Fruit fly (Drosophila melanogaster) whole organism, embryonic: ENCODE results near the gene CG42237.

Experiments used
- Abd-B ChIP-seq: fragments of 200-800 bp; sonication (Bioruptor generic); optimal IDR thresholded peaks from 2 replicates; lab custom pipeline; 2018; ENCODE audit warnings: missing biosample characterization, mild to moderate bottlenecking, missing genetic modification characterization, moderate library complexity
- B-H2 ChIP-seq: fragments of 200-800 bp; sonication (Bioruptor generic); optimal IDR thresholded peaks from 2 replicates; lab custom pipeline; 2018; ENCODE audit warnings: missing biosample characterization, mild to moderate bottlenecking, missing genetic modification characterization
- Blimp-1 ChIP-seq: fragments of 200-800 bp; sonication (Bioruptor generic); optimal IDR thresholded peaks from 3 replicates; lab custom pipeline; 2018; ENCODE audit warnings: missing biosample characterization, missing genetic modification characterization, mild to moderate bottlenecking, moderate library complexity, missing genetic modification reagents
- CG10543 ChIP-seq: fragments of 200-800 bp; sonication (Bioruptor generic); optimal IDR thresholded peaks from 3 replicates; lab custom pipeline; 2017; ENCODE audit warnings: missing biosample characterization, mild to moderate bottlenecking, missing genetic modification characterization, moderate library complexity
- CG11093 ChIP-seq: fragments of 200-800 bp; sonication (Bioruptor generic); IDR thresholded peaks from 3 replicates; pipeline ENCODE4 v1.3.6; 2022; ENCODE audit warnings: missing biosample characterization, missing genetic modification characterization
- CG12659 ChIP-seq: fragments of 200-800 bp; sonication (Bioruptor generic); optimal IDR thresholded peaks from 3 replicates; lab custom pipeline; 2017; ENCODE audit warnings: mild to moderate bottlenecking, missing biosample characterization, missing genetic modification reagents, missing genetic modification characterization
- CG13775 ChIP-seq: fragments of 200-800 bp; sonication (Bioruptor generic); optimal IDR thresholded peaks from 3 replicates; lab custom pipeline; 2017; ENCODE audit warnings: missing biosample characterization, mild to moderate bottlenecking, missing genetic modification characterization
- CG13894 ChIP-seq: fragments of 200-800 bp; sonication (Bioruptor generic); optimal IDR thresholded peaks from 3 replicates; lab custom pipeline; 2018; ENCODE audit warnings: missing biosample characterization, mild to moderate bottlenecking, missing genetic modification characterization, moderate library complexity
- CG14667 ChIP-seq: fragments of 200-800 bp; sonication (Bioruptor generic); IDR thresholded peaks from 2 replicates; pipeline ENCODE4 v1.3.6; 2022; ENCODE audit warnings: missing biosample characterization, missing genetic modification characterization
- CG15479 ChIP-seq: fragments of 200-800 bp; sonication (Bioruptor generic); optimal IDR thresholded peaks from 3 replicates; lab custom pipeline; 2019; ENCODE audit warnings: missing biosample characterization, mild to moderate bottlenecking, missing genetic modification characterization, moderate library complexity
- CG16813 ChIP-seq: fragments of 200-800 bp; sonication (Bioruptor generic); IDR thresholded peaks from 3 replicates; pipeline ENCODE4 v1.3.6; 2022; ENCODE audit warnings: missing biosample characterization, missing genetic modification characterization; ENCODE audit not compliant: partially characterized antibody
- CG17328 ChIP-seq: fragments of 200-800 bp; sonication (Bioruptor generic); IDR thresholded peaks from 2 replicates; pipeline ENCODE4 v1.3.6; 2022; ENCODE audit warnings: missing biosample characterization, missing genetic modification characterization
- CG2199 ChIP-seq: fragments of 200-800 bp; sonication (Bioruptor generic); IDR thresholded peaks from 3 replicates; pipeline ENCODE4 v1.3.6; 2022; ENCODE audit warnings: missing biosample characterization, missing genetic modification characterization
- CG2889 ChIP-seq: fragments of 200-800 bp; sonication (Bioruptor generic); IDR thresholded peaks from 3 replicates; pipeline ENCODE4 v1.3.6; 2022; ENCODE audit warnings: missing biosample characterization, missing genetic modification characterization
- CG31388 ChIP-seq: fragments of 200-800 bp; sonication (Bioruptor generic); optimal IDR thresholded peaks from 2 replicates; lab custom pipeline; 2016; ENCODE audit warnings: missing biosample characterization, missing genetic modification characterization
- CG6791 ChIP-seq: fragments of 200-800 bp; sonication (Bioruptor generic); IDR thresholded peaks from 3 replicates; pipeline ENCODE4 v1.3.6; 2022; ENCODE audit warnings: missing biosample characterization, missing genetic modification characterization; ENCODE audit not compliant: partially characterized antibody
- CG7372 ChIP-seq: fragments of 200-800 bp; sonication (Bioruptor generic); IDR thresholded peaks from 2 replicates; pipeline ENCODE4 v1.3.6; 2022; ENCODE audit warnings: missing biosample characterization, missing genetic modification characterization
- Camta ChIP-seq: fragments of 200-800 bp; sonication (Bioruptor generic); optimal IDR thresholded peaks from 2 replicates; lab custom pipeline; 2016; ENCODE audit warnings: missing biosample characterization, missing genetic modification characterization
- Dad ChIP-seq: fragments of 200-800 bp; sonication (Bioruptor generic); optimal IDR thresholded peaks from 3 replicates; lab custom pipeline; 2016; ENCODE audit warnings: missing biosample characterization, missing genetic modification characterization
- Drgx ChIP-seq: fragments of 200-800 bp; sonication (Bioruptor generic); IDR thresholded peaks from 2 replicates; pipeline ENCODE4 v1.3.6; 2022; ENCODE audit warnings: missing biosample characterization, missing genetic modification characterization
- HHEX ChIP-seq: fragments of 200-800 bp; sonication (Bioruptor generic); optimal IDR thresholded peaks from 3 replicates; lab custom pipeline; 2017; ENCODE audit warnings: missing biosample characterization, mild to moderate bottlenecking, missing genetic modification characterization, missing genetic modification reagents
- Hand ChIP-seq: fragments of 200-800 bp; sonication (Bioruptor generic); optimal IDR thresholded peaks from 2 replicates; lab custom pipeline; 2017; ENCODE audit warnings: mild to moderate bottlenecking, missing biosample characterization, missing genetic modification reagents, missing genetic modification characterization
- MTF-1 ChIP-seq: fragments of 200-800 bp; sonication (Bioruptor generic); optimal IDR thresholded peaks from 2 replicates; lab custom pipeline; 2018; ENCODE audit warnings: missing biosample characterization, mild to moderate bottlenecking, missing genetic modification characterization, borderline replicate concordance
- Nf-YB ChIP-seq: fragments of 200-800 bp; sonication (Bioruptor generic); optimal IDR thresholded peaks from 3 replicates; lab custom pipeline; 2019; ENCODE audit warnings: missing biosample characterization, mild to moderate bottlenecking, missing genetic modification characterization, moderate library complexity
- Taf1 ChIP-seq: fragments of 200-800 bp; sonication (Bioruptor generic); IDR thresholded peaks from 2 replicates; pipeline ENCODE4 v1.3.6; 2022; ENCODE audit warnings: missing biosample characterization, missing genetic modification characterization
- amos ChIP-seq: fragments of 200-800 bp; sonication (Bioruptor generic); IDR thresholded peaks from 2 replicates; pipeline ENCODE4 v1.3.6; 2022; ENCODE audit warnings: missing biosample characterization, missing genetic modification characterization; ENCODE audit not compliant: partially characterized antibody
- bbx ChIP-seq: fragments of 200-800 bp; sonication (Bioruptor generic); IDR thresholded peaks from 2 replicates; pipeline ENCODE4 v1.3.6; 2022; ENCODE audit warnings: missing biosample characterization, missing genetic modification characterization; ENCODE audit not compliant: partially characterized antibody
- bowl ChIP-seq: fragments of 200-800 bp; sonication (Bioruptor generic); IDR thresholded peaks from 2 replicates; pipeline ENCODE4 v1.3.6; 2022; ENCODE audit warnings: missing biosample characterization, missing genetic modification characterization
- corto ChIP-seq: fragments of 200-800 bp; sonication (Bioruptor generic); optimal IDR thresholded peaks from 2 replicates; lab custom pipeline; 2016; ENCODE audit warnings: missing biosample characterization, mild to moderate bottlenecking, missing genetic modification characterization, moderate library complexity
- crol ChIP-seq: fragments of 200-800 bp; sonication (Bioruptor generic); IDR thresholded peaks from 2 replicates; pipeline ENCODE4 v1.3.6; 2022; ENCODE audit warnings: missing biosample characterization, missing genetic modification characterization
- disco-r ChIP-seq: fragments of 200-800 bp; sonication (Bioruptor generic); optimal IDR thresholded peaks from 2 replicates; lab custom pipeline; 2016; ENCODE audit warnings: missing biosample characterization, missing genetic modification characterization
- ems ChIP-seq: fragments of 200-800 bp; sonication (Bioruptor generic); optimal IDR thresholded peaks from 3 replicates; lab custom pipeline; 2016; ENCODE audit warnings: missing biosample characterization, missing genetic modification characterization
- esg ChIP-seq: fragments of 200-800 bp; sonication (Bioruptor generic); conservative IDR thresholded peaks from 2 replicates; pipeline ENCODE4 v1.3.6; 2022; ENCODE audit warnings: missing biosample characterization, missing genetic modification characterization
- fu2 ChIP-seq: fragments of 200-800 bp; sonication (Bioruptor generic); optimal IDR thresholded peaks from 2 replicates; lab custom pipeline; 2016; ENCODE audit warnings: missing biosample characterization, missing genetic modification characterization
- gsb ChIP-seq: fragments of 200-800 bp; sonication (Bioruptor generic); IDR thresholded peaks from 2 replicates; pipeline ENCODE4 v1.3.6; 2022; ENCODE audit warnings: missing biosample characterization, missing genetic modification characterization
- jumu ChIP-seq: fragments of 200-800 bp; sonication (Bioruptor generic); optimal IDR thresholded peaks from 3 replicates; lab custom pipeline; 2016; ENCODE audit warnings: missing biosample characterization, missing genetic modification characterization
- knrl ChIP-seq: fragments of 200-800 bp; sonication (Bioruptor generic); IDR thresholded peaks from 3 replicates; pipeline ENCODE4 v1.3.6; 2022; ENCODE audit warnings: missing biosample characterization, missing genetic modification characterization; ENCODE audit not compliant: partially characterized antibody
- lab ChIP-seq: fragments of 200-800 bp; sonication (Bioruptor generic); optimal IDR thresholded peaks from 3 replicates; lab custom pipeline; 2017; ENCODE audit warnings: missing biosample characterization, missing genetic modification characterization, mild to moderate bottlenecking, moderate library complexity, missing genetic modification reagents
- luna ChIP-seq: fragments of 200-800 bp; sonication (Bioruptor generic); optimal IDR thresholded peaks from 2 replicates; lab custom pipeline; 2016; ENCODE audit warnings: missing biosample characterization, missing genetic modification characterization
- nau ChIP-seq: fragments of 200-800 bp; sonication (Bioruptor generic); optimal IDR thresholded peaks from 3 replicates; lab custom pipeline; 2017; ENCODE audit warnings: missing biosample characterization, mild to moderate bottlenecking, missing genetic modification characterization, missing genetic modification reagents
- nerfin-1 ChIP-seq: fragments of 200-800 bp; sonication (Bioruptor generic); optimal IDR thresholded peaks from 3 replicates; lab custom pipeline; 2019; ENCODE audit warnings: missing biosample characterization, mild to moderate bottlenecking, missing genetic modification characterization, moderate library complexity
- p53 ChIP-seq: fragments of 200-800 bp; sonication (Bioruptor generic); optimal IDR thresholded peaks from 2 replicates; lab custom pipeline; 2016; ENCODE audit warnings: missing biosample characterization, missing genetic modification characterization
- schlank ChIP-seq: fragments of 200-800 bp; sonication (Bioruptor generic); optimal IDR thresholded peaks from 2 replicates; lab custom pipeline; 2018; ENCODE audit warnings: missing biosample characterization, mild to moderate bottlenecking, missing genetic modification characterization
- shn ChIP-seq: fragments of 200-800 bp; sonication (Bioruptor generic); optimal IDR thresholded peaks from 3 replicates; lab custom pipeline; 2016; ENCODE audit warnings: missing biosample characterization, missing genetic modification characterization
- stwl ChIP-seq: fragments of 200-800 bp; sonication (Bioruptor generic); optimal IDR thresholded peaks from 3 replicates; lab custom pipeline; 2018; ENCODE audit warnings: missing biosample characterization, mild to moderate bottlenecking, missing genetic modification characterization, moderate library complexity
- tap ChIP-seq: fragments of 200-800 bp; optimal IDR thresholded peaks from 3 replicates; lab custom pipeline; 2019; ENCODE audit warnings: missing biosample characterization, mild to moderate bottlenecking, missing genetic modification characterization, moderate library complexity
- tll ChIP-seq, 2 experiments: fragments of 200-800 bp in 1 of 2; fragments of >200 bp in 1 of 2; sonication (Bioruptor generic) in 1 of 2; optimal IDR thresholded peaks; 2 replicates each; lab custom pipeline; 2017 to 2019; ENCODE audit warnings: missing biosample characterization in 2 of 2, missing genetic modification characterization in 2 of 2, mild to moderate bottlenecking in 1 of 2, moderate library complexity in 1 of 2
- unc-4 ChIP-seq: fragments of 200-800 bp; sonication (Bioruptor generic); IDR thresholded peaks from 2 replicates; pipeline ENCODE4 v1.3.6; 2022; ENCODE audit warnings: missing biosample characterization, missing genetic modification characterization; ENCODE audit not compliant: partially characterized antibody
- unpg ChIP-seq: fragments of 200-800 bp; sonication (Bioruptor generic); optimal IDR thresholded peaks from 3 replicates; lab custom pipeline; 2018; ENCODE audit warnings: missing biosample characterization, mild to moderate bottlenecking, missing genetic modification characterization, moderate library complexity
- yki ChIP-seq: fragments of >200 bp; optimal IDR thresholded peaks from 3 replicates; lab custom pipeline; 2018

CG42237 gene

DNA sequence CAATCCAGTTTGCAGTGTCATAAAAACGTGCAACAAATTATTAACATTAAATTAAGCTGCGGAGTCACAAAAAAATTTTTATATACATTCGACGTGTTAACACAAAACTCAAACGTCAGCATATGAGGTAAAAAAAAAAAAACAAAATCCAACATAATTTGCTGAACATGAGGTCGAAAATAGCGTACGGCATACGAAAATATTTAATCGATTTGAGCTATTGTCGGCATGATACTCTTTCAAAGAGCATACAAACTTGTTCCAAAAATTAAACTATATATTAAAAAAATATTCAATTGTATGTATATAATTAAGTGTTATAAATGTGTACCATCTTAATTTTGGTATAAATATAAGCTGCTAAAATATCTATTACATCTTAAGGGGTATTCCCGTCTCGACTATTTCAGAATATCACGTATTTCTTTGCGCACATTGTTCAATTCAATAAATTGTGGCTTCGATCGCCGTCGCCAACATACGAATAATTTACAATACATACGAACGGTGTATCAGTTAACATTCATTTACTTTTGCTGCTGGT lies 5.3 kb upstream of the CG42237 start:
- TF ChIP-seq Dad (GFP tag; lab: Kevin White, UChicago) (no peak), Camta (no peak), ems (GFP tag; lab: Kevin White, UChicago) (no peak), CG14667 (GFP tag; lab: Robert Waterston, UW) (no peak), Blimp-1 (GFP tag; lab: Kevin White, UChicago) (peak; percentile 44), unpg (GFP tag; lab: Kevin White, UChicago) (peak; percentile 71), stwl (tag; lab: Kevin White, UChicago) (no peak), CG10543 (no peak), yki (lab: Kevin White, UChicago) (no peak), nerfin-1 (no peak), crol (GFP tag; lab: Robert Waterston, UW) (no peak), Abd-B (GFP tag; lab: Kevin White, UChicago) (peak; percentile 35), CG2199 (GFP tag; lab: Robert Waterston, UW) (no peak), CG7372 (0 out of 2 replicates have a peak, but pooled peaks have one; percentile 22), CG12659 (GFP tag; lab: Kevin White, UChicago) (peak; percentile 39), CG16813 (no peak), nau (no peak), CG17328 (GFP tag; lab: Robert Waterston, UW) (no peak), unc-4 (GFP tag; lab: Robert Waterston, UW) (no peak), CG11093 (GFP tag; lab: Robert Waterston, UW) (no peak), CG31388 (GFP tag; lab: Kevin White, UChicago) (no peak), jumu (GFP tag; lab: Kevin White, UChicago) (no peak), Nf-YB (GFP tag; lab: Kevin White, UChicago) (no peak), tll (GFP tag; optimal IDR thresholded peaks at IDR 0.05; lab: Kevin White, UChicago) (no peak), Drgx (no peak), MTF-1 (GFP tag; lab: Kevin White, UChicago) (no peak), shn (no peak), Hand (GFP tag; lab: Kevin White, UChicago) (no peak), B-H2 (no peak), knrl (GFP tag; lab: Robert Waterston, UW) (no peak), bowl (no peak), amos (GFP tag; lab: Robert Waterston, UW) (no peak), HHEX (GFP tag; lab: Kevin White, UChicago) (peak; percentile 37), fu2 (no peak), CG15479 (no peak), Taf1 (GFP tag; lab: Robert Waterston, UW) (no peak), CG13894 (tag; lab: Kevin White, UChicago) (no peak), disco-r (GFP tag; lab: Kevin White, UChicago) (no peak), gsb (GFP tag; lab: Robert Waterston, UW) (0 out of 2 replicates have a peak, but pooled peaks have one; percentile 11), luna (GFP tag; lab: Kevin White, UChicago) (no peak), lab (GFP tag; lab: Kevin White, UChicago) (peak; percentile 71), schlank (tag; lab: Kevin White, UChicago) (no peak), corto (GFP tag; lab: Kevin White, UChicago) (no peak), bbx (GFP tag; lab: Robert Waterston, UW) (no peak), p53 (GFP tag; lab: Kevin White, UChicago) (no peak), CG2889 (no peak), CG6791 (GFP tag; lab: Robert Waterston, UW) (no peak), esg (GFP tag; lab: Robert Waterston, UW) (peak; percentile 57), CG13775 (GFP tag; lab: Kevin White, UChicago) (no peak), tap (tag; lab: Kevin White, UChicago) (peak; percentile 49)
